Worm (Caenorhabditis elegans) whole organism, L4 larva: ENCODE data around the gene spt-5.
A peak's percentile ranks its signal among the peaks of the same experiment; 100 is the strongest.

Experiments used
- ama-1 ChIP-seq: fragments of 150-350 bp; optimal IDR thresholded peaks from 2 replicates; lab custom pipeline; 2014; ENCODE audit warnings: inconsistent platforms, mixed read lengths
- ces-1 ChIP-seq: fragments of 150-350 bp; sonication (generic microtip); optimal IDR thresholded peaks from 4 replicates; lab custom pipeline; 2014; ENCODE audit warnings: missing biosample characterization, missing genetic modification reagents, missing genetic modification characterization
- egl-27 ChIP-seq: sonication (generic microtip); optimal IDR thresholded peaks from 3 replicates; lab custom pipeline; 2017; ENCODE audit warnings: missing biosample characterization, missing genetic modification reagents, missing genetic modification characterization
- fkh-10 ChIP-seq: fragments of 150-350 bp; optimal IDR thresholded peaks from 2 replicates; lab custom pipeline; 2014; ENCODE audit warnings: missing biosample characterization, missing genetic modification reagents, missing genetic modification characterization
- fos-1 ChIP-seq: fragments of 150-350 bp; optimal IDR thresholded peaks from 2 replicates; lab custom pipeline; 2014; ENCODE audit warnings: missing biosample characterization, missing genetic modification characterization
- jun-1 ChIP-seq: fragments of 150-350 bp; optimal IDR thresholded peaks from 2 replicates; lab custom pipeline; 2014; ENCODE audit warnings: missing biosample characterization, missing genetic modification reagents, missing genetic modification characterization
- lin-1 ChIP-seq: fragments of 200-800 bp; sonication (Bioruptor generic); IDR thresholded peaks from 2 replicates; pipeline ENCODE4 v1.3.6; 2022; ENCODE audit warnings: missing genetic modification reagents, missing genetic modification characterization, missing compliant biosample characterization
- lin-29 ChIP-seq: fragments of 200-800 bp; sonication (Bioruptor generic); IDR thresholded peaks from 2 replicates; pipeline ENCODE4 v1.3.6; 2022; ENCODE audit warnings: missing genetic modification reagents, missing genetic modification characterization, missing compliant biosample characterization
- lin-39 ChIP-seq: fragments of 150-350 bp; optimal IDR thresholded peaks from 2 replicates; lab custom pipeline; 2014; ENCODE audit warnings: missing biosample characterization, missing genetic modification reagents, missing genetic modification characterization
- nhr-25 ChIP-seq: sonication (generic microtip); optimal IDR thresholded peaks from 2 replicates; lab custom pipeline; 2017; ENCODE audit warnings: missing genetic modification characterization, mild to moderate bottlenecking, missing compliant biosample characterization, antibody characterized with exemption, moderate library complexity, borderline replicate concordance; ENCODE audit not compliant: insufficient read depth
- pqm-1 ChIP-seq: sonication (generic microtip); optimal IDR thresholded peaks from 2 replicates; lab custom pipeline; 2017; ENCODE audit warnings: missing biosample characterization, missing genetic modification characterization
- unc-130 ChIP-seq: sonication (generic microtip); optimal IDR thresholded peaks from 2 replicates; lab custom pipeline; 2016; ENCODE audit warnings: missing genetic modification reagents, missing genetic modification characterization, missing compliant biosample characterization
- unc-62 ChIP-seq, 3 experiments: fragments of 150-350 bp in 1 of 3; sonication (generic microtip); optimal IDR thresholded peaks in 2 of 3; peaks in 1 of 3; 1 replicate in 1 of 3; 2 replicates in 2 of 3; lab custom pipeline; 2014 to 2017; ENCODE audit warnings: missing biosample characterization in 3 of 3, missing genetic modification characterization in 3 of 3, missing genetic modification reagents in 3 of 3, missing genotype in 1 of 3
- zag-1 ChIP-seq: fragments of 150-350 bp; optimal IDR thresholded peaks from 2 replicates; lab custom pipeline; 2014; ENCODE audit warnings: missing biosample characterization, missing genetic modification characterization

DNA sequence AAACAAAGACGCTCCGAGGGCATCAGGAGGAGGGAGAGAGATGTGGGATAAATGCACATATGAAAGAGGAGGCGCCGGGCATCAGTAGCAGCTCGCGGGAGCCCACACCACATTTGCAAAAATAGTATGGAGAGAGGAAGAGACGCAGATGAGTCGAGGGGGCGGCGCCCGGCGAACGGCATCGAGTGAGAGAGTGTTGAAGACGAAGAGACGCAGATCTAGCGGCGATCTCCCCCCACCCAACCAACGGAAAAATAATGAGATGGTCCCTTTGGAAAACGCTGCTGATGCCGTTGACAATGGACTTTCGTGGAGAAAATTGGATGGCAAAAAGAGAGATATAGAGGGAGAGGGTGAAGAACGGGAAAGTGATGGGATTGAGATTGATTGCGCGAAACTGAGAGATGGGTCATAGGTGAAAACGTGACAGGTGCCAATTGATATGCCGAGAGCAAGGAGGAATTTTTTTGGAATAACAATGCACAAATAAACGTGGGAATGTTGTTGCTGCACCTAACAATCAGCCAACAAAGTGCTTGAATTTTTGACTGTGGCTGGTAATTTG, 38.8 kb upstream of the spt-5 start:
- TF ChIP-seq egl-27 (tag; lab: Kevin White, UChicago): no peak
- no peak for TF ChIP-seq nhr-25 (tag; lab: Kevin White, UChicago)
- TF ChIP-seq unc-130 (GFP tag; lab: Kevin White, UChicago): no peak
- TF ChIP-seq fos-1 (tag; lab: Kevin White, UChicago): no peak
- no peak for TF ChIP-seq pqm-1
- no peak for TF ChIP-seq zag-1 (tag; lab: Kevin White, UChicago)
- TF ChIP-seq ama-1: no peak
- TF ChIP-seq lin-29 (GFP tag; lab: Robert Waterston, UW): no peak
- no peak for TF ChIP-seq ces-1
- peak in 1 of 2 experiments; percentile 0 for TF ChIP-seq unc-62 (GFP tag; optimal IDR thresholded peaks at IDR 0.05 in 1 of 2; lab: Kevin White, UChicago)
- TF ChIP-seq unc-62 (tag; optimal IDR thresholded peaks at IDR 0.05; lab: Kevin White, UChicago): no peak
- no peak for TF ChIP-seq fkh-10 (GFP tag; lab: Kevin White, UChicago)
- no peak for TF ChIP-seq jun-1 (tag; lab: Kevin White, UChicago)
- no peak for TF ChIP-seq lin-39 (tag; lab: Kevin White, UChicago)
- no peak for TF ChIP-seq lin-1 (GFP tag; lab: Robert Waterston, UW)
